Worm (Caenorhabditis elegans) whole organism, L4 larva: ENCODE measurements around the gene C28A5.6.
A peak's percentile ranks its signal among the peaks of the same experiment; 100 is the strongest.

Experiments
- F26F4.8 ChIP-seq: fragments of 200-800 bp; sonication (Bioruptor generic); conservative IDR thresholded peaks from 2 replicates; pipeline ENCODE4 v1.3.6; 2022; ENCODE audit warnings: missing genetic modification characterization, missing compliant biosample characterization
- R02D3.7 ChIP-seq: fragments of 150-350 bp; sonication (generic microtip); optimal IDR thresholded peaks from 3 replicates; lab custom pipeline; 2014; ENCODE audit warnings: missing biosample characterization, missing genetic modification characterization
- T20F7.1 ChIP-seq: fragments of 200-800 bp; sonication (Bioruptor generic); optimal IDR thresholded peaks from 2 replicates; lab custom pipeline; 2018; ENCODE audit warnings: mild to moderate bottlenecking, missing genetic modification characterization, missing compliant biosample characterization
- T26A8.4 ChIP-seq: fragments of 200-800 bp; sonication (Bioruptor generic); IDR thresholded peaks from 2 replicates; pipeline ENCODE4 v1.3.6; 2022; ENCODE audit warnings: missing genetic modification characterization, missing compliant biosample characterization
- Y105C5A.15 ChIP-seq: fragments of 200-800 bp; sonication (Bioruptor generic); IDR thresholded peaks from 2 replicates; pipeline ENCODE4 v1.3.6; 2022; ENCODE audit warnings: missing genetic modification characterization, missing compliant biosample characterization
- ZK546.5 ChIP-seq, 2 experiments: sonication (generic microtip); optimal IDR thresholded peaks; 2 replicates each; lab custom pipeline; 2017; ENCODE audit warnings: missing biosample characterization in 2 of 2, missing genetic modification characterization in 2 of 2
- aha-1 ChIP-seq: fragments of 150-350 bp; peaks from one replicate; lab custom pipeline; 2014; ENCODE audit warnings: missing biosample characterization, missing genetic modification characterization
- attf-4 ChIP-seq: sonication (generic microtip); optimal IDR thresholded peaks from 3 replicates; lab custom pipeline; 2017; ENCODE audit warnings: missing biosample characterization, missing genetic modification characterization
- ceh-20 ChIP-seq: fragments of 200-800 bp; sonication (Bioruptor generic); IDR thresholded peaks from 2 replicates; pipeline ENCODE4 v1.3.6; 2022; ENCODE audit warnings: missing genetic modification reagents, missing genetic modification characterization, missing compliant biosample characterization
- ceh-62 ChIP-seq: sonication (generic microtip); optimal IDR thresholded peaks from 2 replicates; lab custom pipeline; 2017; ENCODE audit warnings: missing biosample characterization, missing genetic modification characterization
- ceh-82 ChIP-seq: sonication (generic microtip); optimal IDR thresholded peaks from 2 replicates; lab custom pipeline; 2017; ENCODE audit warnings: missing biosample characterization, missing genetic modification characterization
- cey-2 ChIP-seq: sonication (generic microtip); optimal IDR thresholded peaks from 3 replicates; lab custom pipeline; 2017; ENCODE audit warnings: missing genetic modification characterization, mild to moderate bottlenecking, missing compliant biosample characterization, antibody characterized with exemption, borderline replicate concordance; ENCODE audit not compliant: insufficient read depth
- ctbp-1 ChIP-seq: fragments of 200-800 bp; sonication (Bioruptor generic); IDR thresholded peaks from 2 replicates; pipeline ENCODE4 v1.3.6; 2022; ENCODE audit warnings: missing genetic modification reagents, missing genetic modification characterization, missing compliant biosample characterization
- daf-19 ChIP-seq: fragments of 200-800 bp; sonication (Bioruptor generic); conservative IDR thresholded peaks from 2 replicates; pipeline ENCODE4 v1.3.6; 2022; ENCODE audit warnings: missing genetic modification characterization, missing compliant biosample characterization
- dpl-1 ChIP-seq: fragments of 150-350 bp; optimal IDR thresholded peaks from 2 replicates; lab custom pipeline; 2014; ENCODE audit warnings: missing biosample characterization, missing genetic modification reagents, missing genetic modification characterization
- duxl-1 ChIP-seq: sonication (generic microtip); optimal IDR thresholded peaks from 2 replicates; lab custom pipeline; 2016; ENCODE audit warnings: mild to moderate bottlenecking, missing genetic modification characterization, moderate library complexity, missing compliant biosample characterization; ENCODE audit not compliant: poor library complexity
- dve-1 ChIP-seq: sonication (generic microtip); optimal IDR thresholded peaks from 2 replicates; lab custom pipeline; 2017; ENCODE audit warnings: antibody characterized with exemption, mild to moderate bottlenecking, missing genetic modification characterization, missing compliant biosample characterization; ENCODE audit not compliant: insufficient read depth
- gei-8 ChIP-seq: fragments of 200-800 bp; sonication (Bioruptor generic); optimal IDR thresholded peaks from 2 replicates; lab custom pipeline; 2018; ENCODE audit warnings: mild to moderate bottlenecking, missing genetic modification characterization, missing compliant biosample characterization
- hlh-11 ChIP-seq: fragments of 200-800 bp; sonication (Bioruptor generic); optimal IDR thresholded peaks from 2 replicates; lab custom pipeline; 2018; ENCODE audit warnings: mild to moderate bottlenecking, missing genetic modification characterization, missing compliant biosample characterization
- hlh-30 ChIP-seq: sonication (generic microtip); optimal IDR thresholded peaks from 2 replicates; lab custom pipeline; 2017; ENCODE audit warnings: antibody characterized with exemption, mild to moderate bottlenecking, missing genetic modification characterization, missing compliant biosample characterization; ENCODE audit not compliant: insufficient read depth
- jun-1 ChIP-seq: fragments of 150-350 bp; optimal IDR thresholded peaks from 2 replicates; lab custom pipeline; 2014; ENCODE audit warnings: missing biosample characterization, missing genetic modification reagents, missing genetic modification characterization
- lin-29 ChIP-seq: fragments of 200-800 bp; sonication (Bioruptor generic); IDR thresholded peaks from 2 replicates; pipeline ENCODE4 v1.3.6; 2022; ENCODE audit warnings: missing genetic modification reagents, missing genetic modification characterization, missing compliant biosample characterization
- lin-38 ChIP-seq: fragments of 200-800 bp; sonication (Bioruptor generic); IDR thresholded peaks from 2 replicates; pipeline ENCODE4 v1.3.6; 2022; ENCODE audit warnings: missing genetic modification reagents, missing genetic modification characterization, missing compliant biosample characterization
- madf-5 ChIP-seq, 2 experiments: fragments of 200-800 bp; sonication (Bioruptor generic); IDR thresholded peaks; 2 replicates each; pipeline ENCODE4 v1.3.6; 2022; ENCODE audit warnings: missing compliant biosample characterization in 2 of 2, missing genetic modification characterization in 2 of 2
- mes-2 ChIP-seq: sonication (generic microtip); optimal IDR thresholded peaks from 2 replicates; lab custom pipeline; 2016; ENCODE audit warnings: missing genotype, mild to moderate bottlenecking, missing genetic modification characterization, missing compliant biosample characterization; ENCODE audit not compliant: poor library complexity, severe bottlenecking
- nhr-11 ChIP-seq: fragments of 150-350 bp; optimal IDR thresholded peaks from 2 replicates; lab custom pipeline; 2014; ENCODE audit warnings: missing biosample characterization, missing genetic modification characterization
- nhr-111 ChIP-seq: fragments of 200-800 bp; sonication (Bioruptor generic); optimal IDR thresholded peaks from 2 replicates; lab custom pipeline; 2018; ENCODE audit warnings: mild to moderate bottlenecking, missing genetic modification characterization, missing compliant biosample characterization
- nhr-25 ChIP-seq: sonication (generic microtip); optimal IDR thresholded peaks from 2 replicates; lab custom pipeline; 2017; ENCODE audit warnings: missing genetic modification characterization, mild to moderate bottlenecking, missing compliant biosample characterization, antibody characterized with exemption, moderate library complexity, borderline replicate concordance; ENCODE audit not compliant: insufficient read depth
- nhr-28 ChIP-seq: fragments of 150-350 bp; optimal IDR thresholded peaks from 2 replicates; lab custom pipeline; 2014; ENCODE audit warnings: missing biosample characterization, missing genetic modification characterization
- pqm-1 ChIP-seq: sonication (generic microtip); optimal IDR thresholded peaks from 2 replicates; lab custom pipeline; 2017; ENCODE audit warnings: missing biosample characterization, missing genetic modification characterization
- rbr-2 ChIP-seq: sonication (generic microtip); optimal IDR thresholded peaks from 2 replicates; lab custom pipeline; 2016; ENCODE audit warnings: missing genotype, missing genetic modification characterization, missing compliant biosample characterization
- skn-1 ChIP-seq: fragments of 150-350 bp; optimal IDR thresholded peaks from 2 replicates; lab custom pipeline; 2014; ENCODE audit warnings: missing biosample characterization, missing genetic modification characterization
- snpc-1.2 ChIP-seq: fragments of 200-800 bp; sonication (Bioruptor generic); IDR thresholded peaks from 2 replicates; pipeline ENCODE4 v1.3.6; 2022; ENCODE audit warnings: missing genetic modification reagents, missing genetic modification characterization, missing compliant biosample characterization
- unc-39 ChIP-seq: sonication (generic microtip); optimal IDR thresholded peaks from 2 replicates; lab custom pipeline; 2017; ENCODE audit warnings: missing biosample characterization, missing genetic modification characterization
- vab-7 ChIP-seq: fragments of 200-800 bp; sonication (Bioruptor generic); IDR thresholded peaks from 2 replicates; pipeline ENCODE4 v1.3.6; 2022; ENCODE audit warnings: missing genetic modification reagents, missing genetic modification characterization, missing compliant biosample characterization
- zfp-3 ChIP-seq: fragments of 200-800 bp; sonication (Bioruptor generic); conservative IDR thresholded peaks from 2 replicates; pipeline ENCODE4 v1.3.6; 2022; ENCODE audit warnings: missing genetic modification reagents, missing genetic modification characterization, missing compliant biosample characterization
- zip-2 ChIP-seq: fragments of 150-350 bp; optimal IDR thresholded peaks from 2 replicates; lab custom pipeline; 2014; ENCODE audit warnings: missing biosample characterization, missing genetic modification characterization
- ztf-11 ChIP-seq: fragments of 150-350 bp; optimal IDR thresholded peaks from 2 replicates; lab custom pipeline; 2014; ENCODE audit warnings: missing biosample characterization, missing genetic modification characterization

Gene C28A5.6

DNA sequence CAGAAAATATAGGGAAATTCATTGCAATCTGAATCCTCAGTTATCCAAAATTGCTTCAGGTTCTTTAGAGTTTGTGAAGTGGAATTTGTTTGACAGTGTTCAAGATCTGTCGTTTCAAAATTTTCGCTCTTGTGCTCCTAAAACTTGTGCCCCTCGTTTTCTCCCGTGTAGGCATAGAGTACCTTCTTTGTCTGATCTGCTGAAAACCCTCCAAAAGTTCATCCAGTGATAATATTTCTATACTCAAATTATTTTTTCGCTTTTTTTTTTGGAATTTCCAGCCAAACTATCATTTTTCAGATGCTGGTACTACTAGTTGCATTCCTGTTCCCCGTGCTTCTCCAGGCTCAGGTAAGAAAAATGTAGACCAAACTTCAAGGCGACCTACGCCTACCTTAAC, 34.8 kb downstream of the C28A5.6 start, which contains the start of gene R07E5.4 (continued):
- TF ChIP-seq ztf-11 (tag; lab: Kevin White, UChicago) = no peak
- TF ChIP-seq ceh-82 = no peak
- no peak for TF ChIP-seq nhr-11 (tag; lab: Kevin White, UChicago)

DNA sequence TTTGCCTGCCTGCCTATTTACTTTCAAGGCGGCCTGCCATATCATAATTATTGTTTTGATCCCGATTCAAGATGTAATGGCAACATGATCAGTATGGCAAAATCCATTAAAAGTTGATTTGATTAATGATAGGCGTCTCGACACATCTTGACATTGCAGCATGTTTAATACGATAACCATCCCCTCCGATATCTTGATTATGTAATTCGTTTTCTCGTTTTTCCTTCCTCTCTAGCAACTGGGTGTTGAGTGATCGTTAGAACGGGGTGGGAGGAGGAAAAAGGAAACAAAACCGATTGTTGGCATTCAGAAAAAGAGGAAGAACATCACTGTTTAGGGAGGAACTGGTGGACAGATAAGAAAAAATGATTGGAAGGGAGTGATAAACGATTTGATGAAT, 37.4 kb downstream of the C28A5.6 start:
- peak; percentile 38 for TF ChIP-seq aha-1 (tag; lab: Kevin White, UChicago)
- TF ChIP-seq mes-2 (tag; lab: Kevin White, UChicago) = no peak
- no peak for TF ChIP-seq nhr-111

DNA sequence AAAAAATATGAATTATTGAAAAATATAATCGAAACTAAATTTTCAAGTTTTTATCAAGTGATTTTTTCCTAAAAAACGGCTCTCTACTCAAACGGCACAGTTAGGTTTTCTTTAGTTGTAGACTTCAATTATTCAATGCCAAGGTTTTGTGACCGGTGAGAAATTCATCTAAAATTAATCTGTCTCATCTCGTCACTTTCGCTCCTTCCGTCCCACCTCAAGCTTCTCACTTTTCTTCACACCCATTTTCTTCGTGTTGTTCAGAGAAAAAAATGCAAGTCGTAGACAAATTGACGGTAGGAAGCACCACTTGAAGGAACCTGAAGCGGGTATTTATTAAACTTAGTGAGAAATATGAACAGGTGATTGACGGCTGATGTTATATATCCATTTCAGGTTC, 38.0 kb downstream of the C28A5.6 start:
- TF ChIP-seq zfp-3 (GFP tag; lab: Robert Waterston, UW) (no peak), dpl-1 (no peak), nhr-111 (no peak), zip-2 (no peak), T20F7.1 (GFP tag; lab: Kevin White, UChicago) (no peak), ctbp-1 (no peak), dve-1 (tag; lab: Kevin White, UChicago) (no peak), skn-1 (tag; lab: Kevin White, UChicago) (no peak), ceh-20 (GFP tag; lab: Robert Waterston, UW) (no peak), R02D3.7 (no peak)

DNA sequence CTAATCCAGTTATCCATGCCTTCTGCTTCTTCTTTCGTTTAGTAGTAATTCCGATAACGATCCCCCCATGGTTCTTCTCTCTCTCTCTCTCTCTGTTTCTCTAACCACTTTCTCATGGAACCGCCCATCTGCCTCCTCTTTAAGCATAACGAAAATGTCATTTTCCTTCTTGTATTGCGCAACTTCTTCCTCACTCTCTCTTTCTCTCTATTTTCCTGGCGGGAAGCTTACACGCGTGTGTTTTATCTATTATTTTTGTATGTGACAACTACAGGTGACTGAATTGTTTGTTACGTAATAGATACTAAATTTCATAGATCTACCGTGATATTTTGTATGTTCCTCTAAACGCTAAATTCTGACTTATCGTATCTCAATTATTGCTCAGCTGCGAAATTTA, 38.9 kb downstream of the C28A5.6 start:
- TF ChIP-seq nhr-25 (tag; lab: Kevin White, UChicago) = no peak
- TF ChIP-seq nhr-28 (tag; lab: Kevin White, UChicago) = no peak
- TF ChIP-seq lin-29 (GFP tag; lab: Robert Waterston, UW) = no peak
- no peak for TF ChIP-seq madf-5 (GFP tag; IDR thresholded peaks at IDR 0.05; lab: Robert Waterston, UW)
- TF ChIP-seq dpl-1 = no peak
- TF ChIP-seq daf-19 (GFP tag; lab: Robert Waterston, UW) = no peak
- TF ChIP-seq duxl-1 (tag; lab: Kevin White, UChicago) = no peak
- no peak for TF ChIP-seq lin-38
- no peak for TF ChIP-seq unc-39
- TF ChIP-seq cey-2 (tag; lab: Kevin White, UChicago) = no peak
- TF ChIP-seq ZK546.5 (tag; optimal IDR thresholded peaks at IDR 0.05; lab: Kevin White, UChicago) = no peak

DNA sequence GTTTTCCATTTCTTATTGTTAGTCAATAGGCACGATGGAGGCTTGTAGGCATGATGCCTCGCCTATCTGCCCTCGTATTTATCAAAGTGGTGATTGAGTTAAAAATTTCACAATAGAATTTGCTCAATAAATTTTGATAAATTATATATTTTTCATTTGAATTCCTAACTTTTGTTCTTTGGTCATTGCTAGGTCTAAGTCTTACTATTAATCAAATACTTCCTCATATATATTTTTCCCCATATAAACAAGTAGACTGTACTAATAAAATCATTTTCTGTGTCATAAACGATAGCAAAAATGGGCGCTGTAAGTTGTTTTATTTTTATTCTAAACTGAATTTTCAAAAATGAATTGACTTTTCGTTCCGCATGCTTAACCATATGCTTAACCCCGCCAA, 44.8 kb downstream of the C28A5.6 start, which contains the start of gene pals-28:
pals-28 (plus strand) TSS at position 301 of the 400 bp plus-strand sequence.
- TF ChIP-seq pqm-1 (tag; lab: Kevin White, UChicago) (no peak), ZK546.5 (tag; optimal IDR thresholded peaks at IDR 0.05; lab: Kevin White, UChicago) (no peak), ceh-20 (GFP tag; lab: Robert Waterston, UW) (no peak), mes-2 (tag; lab: Kevin White, UChicago) (no peak), Y105C5A.15 (no peak), snpc-1.2 (GFP tag; lab: Robert Waterston, UW) (no peak), attf-4 (tag; lab: Kevin White, UChicago) (no peak), ceh-62 (tag; lab: Kevin White, UChicago) (no peak), nhr-111 (no peak), gei-8 (no peak), hlh-11 (tag; lab: Kevin White, UChicago) (no peak), jun-1 (tag; lab: Kevin White, UChicago) (no peak), hlh-30 (tag; lab: Kevin White, UChicago) (no peak), T26A8.4 (GFP tag; lab: Robert Waterston, UW) (no peak), R02D3.7 (no peak), vab-7 (GFP tag; lab: Robert Waterston, UW) (no peak), lin-29 (GFP tag; lab: Robert Waterston, UW) (no peak), F26F4.8 (GFP tag; lab: Robert Waterston, UW) (no peak), rbr-2 (tag; lab: Kevin White, UChicago) (no peak)
